Worm (Caenorhabditis elegans) whole organism, mixed stage, embryonic: ENCODE data around the gene icl-1.

Experiments
- M03D4.4 ChIP-seq: sonication (generic microtip); optimal IDR thresholded peaks from 2 replicates; lab custom pipeline; 2017; ENCODE audit warnings: mild to moderate bottlenecking, missing genetic modification characterization, missing compliant biosample characterization
- bed-3 ChIP-seq: fragments of 200-800 bp; sonication (Bioruptor generic); optimal IDR thresholded peaks from 3 replicates; lab custom pipeline; 2018; ENCODE audit warnings: mild to moderate bottlenecking, missing genetic modification characterization, moderate library complexity, missing compliant biosample characterization
- blmp-1 ChIP-seq: fragments of 150-350 bp; optimal IDR thresholded peaks from 2 replicates; lab custom pipeline; 2014; ENCODE audit warnings: missing biosample characterization, missing genetic modification characterization
- ceh-39 ChIP-seq: fragments of 150-350 bp; optimal IDR thresholded peaks from 2 replicates; lab custom pipeline; 2014; ENCODE audit warnings: missing biosample characterization, missing genetic modification characterization
- ceh-43 ChIP-seq: fragments of 200-800 bp; sonication (Bioruptor generic); optimal IDR thresholded peaks from 2 replicates; lab custom pipeline; 2018; ENCODE audit warnings: mild to moderate bottlenecking, missing genetic modification characterization, moderate library complexity, missing compliant biosample characterization
- ceh-83 ChIP-seq: fragments of 200-800 bp; sonication (Bioruptor generic); optimal IDR thresholded peaks from 2 replicates; lab custom pipeline; 2018; ENCODE audit warnings: mild to moderate bottlenecking, missing genetic modification characterization, missing compliant biosample characterization
- ces-1 ChIP-seq: fragments of 150-350 bp; optimal IDR thresholded peaks from 2 replicates; lab custom pipeline; 2014; ENCODE audit warnings: missing biosample characterization, missing genetic modification reagents, missing genetic modification characterization
- cnd-1 ChIP-seq: fragments of 200-800 bp; sonication (Bioruptor generic); optimal IDR thresholded peaks from 2 replicates; lab custom pipeline; 2018; ENCODE audit warnings: mild to moderate bottlenecking, missing genetic modification characterization, missing compliant biosample characterization
- drap-1 ChIP-seq: fragments of 200-800 bp; sonication (Bioruptor generic); optimal IDR thresholded peaks from 3 replicates; lab custom pipeline; 2018; ENCODE audit warnings: mild to moderate bottlenecking, missing genetic modification characterization, missing compliant biosample characterization
- elt-1 ChIP-seq: sonication (generic microtip); optimal IDR thresholded peaks from 2 replicates; lab custom pipeline; 2017; ENCODE audit warnings: missing genetic modification characterization, mild to moderate bottlenecking, missing compliant biosample characterization, antibody characterized with exemption, moderate library complexity, borderline replicate concordance; ENCODE audit not compliant: insufficient read depth
- elt-3 ChIP-seq: fragments of 150-350 bp; optimal IDR thresholded peaks from 2 replicates; lab custom pipeline; 2014; ENCODE audit warnings: missing biosample characterization, missing genetic modification characterization
- flh-1 ChIP-seq: fragments of 200-800 bp; sonication (Bioruptor generic); optimal IDR thresholded peaks from 2 replicates; lab custom pipeline; 2018; ENCODE audit warnings: mild to moderate bottlenecking, missing genetic modification characterization, moderate library complexity, missing compliant biosample characterization
- ham-2 ChIP-seq: fragments of 200-800 bp; sonication (Bioruptor generic); optimal IDR thresholded peaks from 2 replicates; lab custom pipeline; 2018; ENCODE audit warnings: mild to moderate bottlenecking, missing genetic modification characterization, missing compliant biosample characterization
- hlh-1 ChIP-seq: fragments of 150-350 bp; optimal IDR thresholded peaks from 2 replicates; lab custom pipeline; 2014; ENCODE audit warnings: missing biosample characterization, missing genetic modification reagents, missing genetic modification characterization
- lin-13 ChIP-seq: fragments of 150-350 bp; optimal IDR thresholded peaks from 2 replicates; lab custom pipeline; 2014; ENCODE audit warnings: missing biosample characterization, missing genetic modification characterization
- lin-32 ChIP-seq: fragments of 200-800 bp; sonication (Bioruptor generic); optimal IDR thresholded peaks from 2 replicates; lab custom pipeline; 2018; ENCODE audit warnings: mild to moderate bottlenecking, missing genetic modification characterization, missing compliant biosample characterization
- lsy-2 ChIP-seq: fragments of 150-350 bp; optimal IDR thresholded peaks from 2 replicates; lab custom pipeline; 2014; ENCODE audit warnings: missing biosample characterization, missing genetic modification characterization
- mep-1 ChIP-seq: fragments of 150-350 bp; optimal IDR thresholded peaks from 2 replicates; lab custom pipeline; 2017; ENCODE audit warnings: missing biosample characterization, missing genetic modification reagents, missing genetic modification characterization, inconsistent platforms
- mls-2 ChIP-seq: sonication (generic microtip); optimal IDR thresholded peaks from 2 replicates; lab custom pipeline; 2016; ENCODE audit warnings: mild to moderate bottlenecking, missing genetic modification characterization, moderate library complexity, missing compliant biosample characterization
- nhr-12 ChIP-seq: fragments of 150-350 bp; optimal IDR thresholded peaks from 2 replicates; lab custom pipeline; 2014; ENCODE audit warnings: missing biosample characterization, missing genetic modification characterization
- nhr-2 ChIP-seq: fragments of 150-350 bp; optimal IDR thresholded peaks from 2 replicates; lab custom pipeline; 2014; ENCODE audit warnings: missing biosample characterization, missing genetic modification characterization
- nhr-237 ChIP-seq: fragments of 150-350 bp; optimal IDR thresholded peaks from 2 replicates; lab custom pipeline; 2014; ENCODE audit warnings: missing biosample characterization, missing genetic modification characterization
- nhr-28 ChIP-seq: fragments of 150-350 bp; optimal IDR thresholded peaks from 2 replicates; lab custom pipeline; 2014; ENCODE audit warnings: missing biosample characterization, missing genetic modification characterization
- nhr-76 ChIP-seq: sonication (generic microtip); optimal IDR thresholded peaks from 2 replicates; lab custom pipeline; 2017; ENCODE audit warnings: missing biosample characterization, missing genetic modification characterization
- pha-4 ChIP-seq: fragments of 150-350 bp; optimal IDR thresholded peaks from 2 replicates; lab custom pipeline; 2018; ENCODE audit warnings: missing biosample characterization, missing genetic modification reagents, missing genetic modification characterization
- sem-2 ChIP-seq: fragments of 200-800 bp; sonication (Bioruptor generic); optimal IDR thresholded peaks from 2 replicates; lab custom pipeline; 2018; ENCODE audit warnings: mild to moderate bottlenecking, missing genetic modification characterization, missing compliant biosample characterization
- snpc-4 ChIP-seq: fragments of 150-350 bp; optimal IDR thresholded peaks from 2 replicates; lab custom pipeline; 2014; ENCODE audit warnings: missing biosample characterization, missing genetic modification characterization
- sptf-1 ChIP-seq: sonication (generic microtip); optimal IDR thresholded peaks from 2 replicates; lab custom pipeline; 2017; ENCODE audit warnings: mild to moderate bottlenecking, missing genetic modification characterization, moderate library complexity, missing compliant biosample characterization
- tbx-8 ChIP-seq: fragments of 200-800 bp; sonication (Bioruptor generic); optimal IDR thresholded peaks from 2 replicates; lab custom pipeline; 2018; ENCODE audit warnings: mild to moderate bottlenecking, missing genetic modification characterization, moderate library complexity, missing compliant biosample characterization
- unc-120 ChIP-seq: sonication (generic microtip); optimal IDR thresholded peaks from 2 replicates; lab custom pipeline; 2017; ENCODE audit warnings: missing genetic modification characterization, missing compliant biosample characterization; ENCODE audit not compliant: poor library complexity, severe bottlenecking
- unc-39 ChIP-seq: fragments of 150-350 bp; optimal IDR thresholded peaks from 2 replicates; lab custom pipeline; 2014; ENCODE audit warnings: missing biosample characterization, missing genetic modification characterization
- unc-62 ChIP-seq: fragments of 150-350 bp; optimal IDR thresholded peaks from 2 replicates; lab custom pipeline; 2014; ENCODE audit warnings: missing biosample characterization, missing genetic modification reagents, missing genetic modification characterization
- zip-8 ChIP-seq: fragments of 150-350 bp; optimal IDR thresholded peaks from 2 replicates; lab custom pipeline; 2014; ENCODE audit warnings: missing biosample characterization, missing genetic modification characterization
- ztf-11 ChIP-seq: fragments of 150-350 bp; optimal IDR thresholded peaks from 2 replicates; lab custom pipeline; 2014; ENCODE audit warnings: missing biosample characterization, missing genetic modification characterization

Gene icl-1

DNA sequence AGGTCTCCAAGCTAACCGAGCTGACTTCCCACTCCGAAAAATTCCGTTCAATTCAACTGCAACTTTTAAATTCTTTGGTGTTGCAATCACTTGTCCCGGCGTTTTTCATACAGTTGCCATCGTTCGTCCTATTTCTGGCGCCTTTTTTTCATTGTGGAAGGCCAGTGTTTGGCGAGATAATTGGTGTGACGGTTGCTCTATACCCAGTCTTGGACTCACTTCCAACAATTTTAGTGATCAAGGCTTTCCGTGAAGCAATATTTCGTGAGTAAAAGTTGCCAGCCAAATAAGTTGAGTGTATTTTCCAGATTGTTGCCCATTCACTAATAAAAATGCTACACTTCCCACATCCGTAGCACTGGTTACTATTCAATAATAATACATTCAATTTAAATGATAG is 44.4 kb upstream of the icl-1 start:
- TF ChIP-seq ham-2 (GFP tag; lab: Kevin White, UChicago) (no peak), hlh-1 (tag; lab: Kevin White, UChicago) (no peak), lin-32 (GFP tag; lab: Kevin White, UChicago) (no peak), pha-4 (tag; lab: Kevin White, UChicago) (no peak), ceh-43 (GFP tag; lab: Kevin White, UChicago) (no peak), nhr-237 (tag; lab: Kevin White, UChicago) (no peak), mep-1 (no peak), bed-3 (no peak)

DNA sequence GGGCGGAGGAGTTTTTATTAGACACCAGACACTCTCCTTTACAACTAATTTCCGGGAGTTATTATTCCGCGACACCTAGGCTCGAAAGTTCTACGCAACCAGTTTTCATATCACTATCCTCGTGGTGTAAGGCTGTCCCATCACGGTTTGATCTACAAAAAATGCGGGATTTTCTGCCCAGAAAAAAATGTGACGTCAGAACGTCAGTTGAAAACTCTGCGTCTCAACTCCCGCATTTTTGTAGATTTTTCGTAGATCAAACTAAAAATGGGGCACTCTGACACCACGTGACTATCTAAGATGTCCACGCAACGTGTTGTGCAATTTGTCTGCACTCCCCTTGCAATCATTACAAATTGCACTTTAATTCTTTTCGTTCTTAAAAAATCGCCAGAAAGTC is 36.9 kb upstream of the icl-1 start, which contains the start of gene str-238:
Gene str-238 (plus strand): TSS at position 301 of the 400 bp plus-strand sequence.
- TF ChIP-seq flh-1 (no peak), nhr-12 (tag; lab: Kevin White, UChicago) (no peak), ceh-43 (GFP tag; lab: Kevin White, UChicago) (no peak), bed-3 (no peak), elt-1 (tag; lab: Kevin White, UChicago) (no peak), unc-120 (tag; lab: Kevin White, UChicago) (no peak), mls-2 (tag; lab: Kevin White, UChicago) (no peak), sem-2 (no peak), unc-39 (no peak), M03D4.4 (tag; lab: Kevin White, UChicago) (no peak), sptf-1 (tag; lab: Kevin White, UChicago) (no peak), cnd-1 (no peak), unc-62 (no peak), elt-3 (tag; lab: Kevin White, UChicago) (no peak), ham-2 (GFP tag; lab: Kevin White, UChicago) (no peak), ceh-39 (tag; lab: Kevin White, UChicago) (no peak), tbx-8 (GFP tag; lab: Kevin White, UChicago) (no peak)
- TF ChIP-seq, all 35 proteins: peak for 0

DNA sequence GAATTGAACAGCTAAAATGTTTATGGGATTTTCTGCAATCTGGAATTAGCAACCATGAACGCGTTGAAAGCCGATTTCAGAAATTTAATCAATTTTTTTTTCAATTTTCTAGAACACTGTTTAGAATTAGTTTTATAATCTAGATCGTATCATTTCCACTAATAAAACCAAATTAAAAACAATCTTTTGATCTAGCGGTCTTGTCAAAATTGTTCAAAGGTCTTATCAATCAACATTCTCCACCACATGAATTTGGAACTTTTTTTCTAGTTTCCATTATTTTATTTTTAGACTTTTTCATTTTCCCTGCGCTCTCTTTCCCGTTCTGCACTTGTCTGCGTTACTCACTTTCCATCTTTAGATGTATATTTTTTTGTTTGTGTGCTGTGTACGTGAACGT is 34.5 kb upstream of the icl-1 start, which contains the start of gene srp-2:
Gene srp-2 (plus strand): TSS at position 301 of the 400 bp plus-strand sequence.
- no peak for TF ChIP-seq elt-1 (tag; lab: Kevin White, UChicago)
- TF ChIP-seq lin-13 (tag; lab: Kevin White, UChicago): no peak
- TF ChIP-seq mep-1: no peak
- no peak for TF ChIP-seq hlh-1 (tag; lab: Kevin White, UChicago)
- no peak for TF ChIP-seq unc-120 (tag; lab: Kevin White, UChicago)
- TF ChIP-seq nhr-2 (tag; lab: Kevin White, UChicago): no peak
- no peak for TF ChIP-seq zip-8 (tag; lab: Kevin White, UChicago)
- TF ChIP-seq ztf-11 (tag; lab: Kevin White, UChicago): no peak
- TF ChIP-seq cnd-1: no peak
- TF ChIP-seq lin-32 (GFP tag; lab: Kevin White, UChicago): no peak
- TF ChIP-seq ceh-83 (GFP tag; lab: Kevin White, UChicago): no peak
- TF ChIP-seq M03D4.4 (tag; lab: Kevin White, UChicago): no peak
- TF ChIP-seq unc-39: no peak
- TF ChIP-seq sem-2: no peak

DNA sequence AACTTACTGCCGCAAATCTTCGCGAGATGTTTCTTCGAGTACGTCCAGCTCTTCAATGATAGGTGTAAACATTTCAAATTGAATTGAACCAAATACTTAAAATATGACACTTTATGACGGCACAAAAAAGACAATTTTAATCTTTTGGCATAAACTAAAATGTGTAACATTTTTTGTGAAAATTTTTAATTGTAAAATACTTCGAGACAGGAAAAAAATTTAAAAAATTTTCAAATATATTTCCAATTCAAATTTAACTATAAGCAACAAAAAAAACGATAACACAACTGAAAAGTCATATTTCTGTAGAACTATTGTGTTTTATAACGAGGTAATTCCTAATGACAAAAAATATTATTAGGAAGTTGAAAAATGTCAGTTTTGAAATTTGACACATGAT is 34.1 kb upstream of the icl-1 start, which contains the start of gene C05E4.12:
Gene C05E4.12 (minus strand): TSS at position 101 of the 400 bp plus-strand sequence.
- TF ChIP-seq sem-2 (no peak), sptf-1 (tag; lab: Kevin White, UChicago) (no peak), flh-1 (no peak), lin-32 (GFP tag; lab: Kevin White, UChicago) (no peak), drap-1 (GFP tag; lab: Kevin White, UChicago) (no peak), zip-8 (tag; lab: Kevin White, UChicago) (no peak), ces-1 (GFP tag; lab: Kevin White, UChicago) (no peak), elt-3 (tag; lab: Kevin White, UChicago) (no peak), unc-39 (no peak), elt-1 (tag; lab: Kevin White, UChicago) (no peak), mep-1 (no peak)

DNA sequence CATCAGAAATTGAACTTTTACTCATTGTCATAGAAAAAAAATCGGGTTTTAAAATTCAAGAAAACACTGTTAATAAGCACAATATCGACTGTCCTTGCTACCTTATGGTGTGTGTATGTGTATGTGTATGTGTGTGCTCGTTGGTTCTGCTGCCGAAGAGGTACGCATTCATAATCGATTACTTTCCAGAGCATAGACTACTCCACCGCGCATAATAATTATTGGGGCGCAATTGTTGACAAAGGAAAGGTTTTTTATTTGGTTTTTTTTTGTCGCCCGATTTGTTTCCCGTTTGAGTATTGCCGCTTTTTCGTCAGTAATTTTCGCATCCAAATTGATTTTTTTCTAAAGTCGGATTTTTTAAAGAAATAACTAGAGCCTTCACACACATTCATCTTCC is 33.4 kb upstream of the icl-1 start, which contains the start of gene C05E4.15:
Gene C05E4.15 (minus strand): TSS at position 101 of the 400 bp plus-strand sequence.
- TF ChIP-seq mep-1 (no peak), blmp-1 (tag; lab: Kevin White, UChicago) (no peak), snpc-4 (tag; lab: Kevin White, UChicago) (no peak), tbx-8 (GFP tag; lab: Kevin White, UChicago) (no peak), lsy-2 (no peak), nhr-237 (tag; lab: Kevin White, UChicago) (no peak), ztf-11 (tag; lab: Kevin White, UChicago) (no peak), flh-1 (no peak), nhr-76 (tag; lab: Kevin White, UChicago) (no peak), ceh-43 (GFP tag; lab: Kevin White, UChicago) (no peak), nhr-28 (tag; lab: Kevin White, UChicago) (no peak), sptf-1 (tag; lab: Kevin White, UChicago) (no peak), elt-3 (tag; lab: Kevin White, UChicago) (no peak), cnd-1 (no peak), lin-13 (tag; lab: Kevin White, UChicago) (no peak), sem-2 (no peak), M03D4.4 (tag; lab: Kevin White, UChicago) (no peak), ceh-83 (GFP tag; lab: Kevin White, UChicago) (no peak), ceh-39 (tag; lab: Kevin White, UChicago) (no peak)
- TF ChIP-seq, all 35 proteins: peak for 0
